Fruit fly (Drosophila melanogaster) whole organism, embryonic: ENCODE results near the gene CG34310.

ENCODE experiments used
- CG10274 ChIP-seq: fragments of 200-800 bp; sonication (Bioruptor generic); optimal IDR thresholded peaks from 3 replicates; lab custom pipeline; 2017; ENCODE audit warnings: missing biosample characterization, mild to moderate bottlenecking, missing genetic modification characterization
- CG11696 ChIP-seq: fragments of 200-800 bp; sonication (Bioruptor generic); IDR thresholded peaks from 2 replicates; pipeline ENCODE4 v1.3.6; 2022; ENCODE audit warnings: missing biosample characterization, missing genetic modification characterization
- CG12104 ChIP-seq: fragments of 200-800 bp; sonication (Bioruptor generic); optimal IDR thresholded peaks from 3 replicates; lab custom pipeline; 2016; ENCODE audit warnings: missing biosample characterization, missing genetic modification characterization
- CG12155 ChIP-seq: fragments of 200-800 bp; sonication (Bioruptor generic); optimal IDR thresholded peaks from 3 replicates; lab custom pipeline; 2016; ENCODE audit warnings: missing biosample characterization, missing genetic modification characterization
- CG1233 ChIP-seq: fragments of 200-800 bp; sonication (Bioruptor generic); optimal IDR thresholded peaks from 4 replicates; lab custom pipeline; 2018; ENCODE audit warnings: missing biosample characterization, mild to moderate bottlenecking, missing genetic modification characterization
- CG12744 ChIP-seq: fragments of 200-800 bp; sonication (Bioruptor generic); optimal IDR thresholded peaks from 2 replicates; lab custom pipeline; 2016; ENCODE audit warnings: missing biosample characterization, missing genetic modification characterization
- CG13624 ChIP-seq: fragments of 200-800 bp; sonication (Bioruptor generic); optimal IDR thresholded peaks from 2 replicates; lab custom pipeline; 2016; ENCODE audit warnings: missing biosample characterization, missing genetic modification characterization
- CG14860 ChIP-seq: fragments of 200-800 bp; sonication (Bioruptor generic); IDR thresholded peaks from 3 replicates; pipeline ENCODE4 v1.3.6; 2022; ENCODE audit warnings: missing biosample characterization, missing genetic modification characterization; ENCODE audit not compliant: partially characterized antibody
- CG14965 ChIP-seq: fragments of 200-800 bp; sonication (Bioruptor generic); optimal IDR thresholded peaks from 2 replicates; lab custom pipeline; 2016; ENCODE audit warnings: missing biosample characterization, missing genetic modification characterization, borderline replicate concordance
- CG15073 ChIP-seq: fragments of 200-800 bp; sonication (Bioruptor generic); optimal IDR thresholded peaks from 2 replicates; lab custom pipeline; 2016; ENCODE audit warnings: missing biosample characterization, missing genetic modification characterization
- CG16779 ChIP-seq: fragments of 200-800 bp; sonication (Bioruptor generic); IDR thresholded peaks from 2 replicates; pipeline ENCODE4 v1.3.6; 2022; ENCODE audit warnings: missing biosample characterization, missing genetic modification characterization
- CG18262 ChIP-seq: fragments of 200-800 bp; optimal IDR thresholded peaks from 3 replicates; lab custom pipeline; 2019; ENCODE audit warnings: missing biosample characterization, mild to moderate bottlenecking, missing genetic modification characterization, moderate library complexity
- CG32772 ChIP-seq: fragments of 200-800 bp; sonication (Bioruptor generic); IDR thresholded peaks from 2 replicates; pipeline ENCODE4 v1.3.6; 2022; ENCODE audit warnings: missing biosample characterization, missing genetic modification characterization
- CG4854 ChIP-seq: fragments of 200-800 bp; sonication (Bioruptor generic); optimal IDR thresholded peaks from 2 replicates; lab custom pipeline; 2016; ENCODE audit warnings: missing biosample characterization, missing genetic modification characterization, inconsistent platforms
- CG8089 ChIP-seq: fragments of 200-800 bp; sonication (Bioruptor generic); optimal IDR thresholded peaks from 3 replicates; lab custom pipeline; 2016; ENCODE audit warnings: missing biosample characterization, missing genetic modification characterization
- CG8765 ChIP-seq: fragments of 200-800 bp; sonication (Bioruptor generic); IDR thresholded peaks from 2 replicates; pipeline ENCODE4 v1.3.6; 2022; ENCODE audit warnings: missing biosample characterization, missing genetic modification characterization
- CG9215 ChIP-seq: fragments of 200-800 bp; sonication (Bioruptor generic); IDR thresholded peaks from 2 replicates; pipeline ENCODE4 v1.3.6; 2022; ENCODE audit warnings: missing biosample characterization, missing genetic modification characterization
- D19B ChIP-seq: fragments of 200-800 bp; sonication (Bioruptor generic); optimal IDR thresholded peaks from 2 replicates; lab custom pipeline; 2017; ENCODE audit warnings: missing biosample characterization, mild to moderate bottlenecking, missing genetic modification characterization
- Fer1 ChIP-seq: fragments of 200-800 bp; sonication (Bioruptor generic); optimal IDR thresholded peaks from 2 replicates; lab custom pipeline; 2017; ENCODE audit warnings: missing biosample characterization, mild to moderate bottlenecking, missing genetic modification characterization
- Mrtf ChIP-seq: fragments of 200-800 bp; sonication (Bioruptor generic); IDR thresholded peaks from 3 replicates; pipeline ENCODE4 v1.3.6; 2022; ENCODE audit warnings: missing biosample characterization, missing genetic modification characterization
- Opbp ChIP-seq: fragments of 200-800 bp; sonication (Bioruptor generic); IDR thresholded peaks from 3 replicates; pipeline ENCODE4 v1.3.6; 2022; ENCODE audit warnings: missing biosample characterization, missing genetic modification characterization; ENCODE audit not compliant: partially characterized antibody
- Ravus ChIP-seq: fragments of 200-800 bp; sonication (Bioruptor generic); IDR thresholded peaks from 2 replicates; pipeline ENCODE4 v1.3.6; 2022; ENCODE audit warnings: missing biosample characterization, missing genetic modification characterization
- Six4 ChIP-seq: fragments of 200-800 bp; sonication (Bioruptor generic); optimal IDR thresholded peaks from 2 replicates; lab custom pipeline; 2016; ENCODE audit warnings: missing biosample characterization, missing genetic modification characterization
- ac ChIP-seq: fragments of 200-800 bp; sonication (Bioruptor generic); optimal IDR thresholded peaks from 3 replicates; lab custom pipeline; 2017; ENCODE audit warnings: missing biosample characterization, mild to moderate bottlenecking, missing genetic modification characterization
- cad ChIP-seq: fragments of >200 bp; optimal IDR thresholded peaks from 2 replicates; lab custom pipeline; 2017; ENCODE audit warnings: missing biosample characterization, missing genetic modification characterization
- cg ChIP-seq: fragments of 200-800 bp; sonication (Bioruptor generic); optimal IDR thresholded peaks from 3 replicates; lab custom pipeline; 2019; ENCODE audit warnings: missing biosample characterization, mild to moderate bottlenecking, missing genetic modification characterization, moderate library complexity
- chm ChIP-seq: fragments of 200-800 bp; sonication (Bioruptor generic); IDR thresholded peaks from 2 replicates; pipeline ENCODE4 v1.3.6; 2022; ENCODE audit warnings: missing biosample characterization, missing genetic modification characterization
- ci ChIP-seq: fragments of 200-800 bp; sonication (Bioruptor generic); IDR thresholded peaks from 3 replicates; pipeline ENCODE4 v1.3.6; 2022; ENCODE audit warnings: missing biosample characterization, missing genetic modification characterization
- dan ChIP-seq: fragments of 200-800 bp; sonication (Bioruptor generic); IDR thresholded peaks from 2 replicates; pipeline ENCODE4 v1.3.6; 2022; ENCODE audit warnings: missing biosample characterization, missing genetic modification characterization
- dati ChIP-seq: fragments of 200-800 bp; sonication (Bioruptor generic); IDR thresholded peaks from 2 replicates; pipeline ENCODE4 v1.3.6; 2022; ENCODE audit warnings: missing biosample characterization, missing genetic modification characterization
- dysf ChIP-seq: fragments of 200-800 bp; sonication (Bioruptor generic); IDR thresholded peaks from 3 replicates; pipeline ENCODE4 v1.3.6; 2022; ENCODE audit warnings: missing biosample characterization, missing genetic modification characterization
- fd102C ChIP-seq: fragments of 200-800 bp; sonication (Bioruptor generic); optimal IDR thresholded peaks from 2 replicates; lab custom pipeline; 2018; ENCODE audit warnings: missing biosample characterization, mild to moderate bottlenecking, missing genetic modification characterization, moderate library complexity
- fd96Cb ChIP-seq: fragments of 200-800 bp; sonication (Bioruptor generic); optimal IDR thresholded peaks from 2 replicates; lab custom pipeline; 2018; ENCODE audit warnings: missing biosample characterization, mild to moderate bottlenecking, missing genetic modification characterization, moderate library complexity
- fu2 ChIP-seq: fragments of 200-800 bp; sonication (Bioruptor generic); optimal IDR thresholded peaks from 2 replicates; lab custom pipeline; 2016; ENCODE audit warnings: missing biosample characterization, missing genetic modification characterization
- hkb ChIP-seq, 2 experiments: fragments of 200-800 bp in 1 of 2; fragments of >200 bp in 1 of 2; sonication (Bioruptor generic) in 1 of 2; IDR thresholded peaks in 1 of 2; optimal IDR thresholded peaks in 1 of 2; 2 replicates each; pipeline versions ENCODE4 v1.3.6 to Lab custom; 2017 to 2022; ENCODE audit warnings: missing biosample characterization in 1 of 2, missing genetic modification characterization in 1 of 2
- insv ChIP-seq, 2 experiments: fragments of 200-800 bp; sonication (Bioruptor generic); optimal IDR thresholded peaks; 3 replicates each; lab custom pipeline; 2016 to 2018; ENCODE audit warnings: missing biosample characterization in 2 of 2, missing genetic modification characterization in 2 of 2
- kay ChIP-seq: fragments of 200-800 bp; sonication (Bioruptor generic); optimal IDR thresholded peaks from 2 replicates; lab custom pipeline; 2016; ENCODE audit warnings: missing biosample characterization, missing genetic modification characterization
- mam ChIP-seq: fragments of 200-800 bp; sonication (Bioruptor generic); optimal IDR thresholded peaks from 3 replicates; lab custom pipeline; 2016; ENCODE audit warnings: missing biosample characterization, missing genetic modification characterization
- nerfin-1 ChIP-seq: fragments of 200-800 bp; sonication (Bioruptor generic); optimal IDR thresholded peaks from 3 replicates; lab custom pipeline; 2019; ENCODE audit warnings: missing biosample characterization, mild to moderate bottlenecking, missing genetic modification characterization, moderate library complexity
- otp ChIP-seq: fragments of 200-800 bp; sonication (Bioruptor generic); IDR thresholded peaks from 3 replicates; pipeline ENCODE4, ENCODE4 v1.3.6; 2022; ENCODE audit warnings: missing biosample characterization, missing genetic modification characterization
- pnt ChIP-seq: fragments of 200-800 bp; sonication (Bioruptor generic); optimal IDR thresholded peaks from 3 replicates; lab custom pipeline; 2016; ENCODE audit warnings: missing biosample characterization, missing genetic modification characterization
- psq ChIP-seq: fragments of 200-800 bp; sonication (Bioruptor generic); optimal IDR thresholded peaks from 2 replicates; lab custom pipeline; 2017; ENCODE audit warnings: missing biosample characterization, missing genetic modification characterization
- pum ChIP-seq: fragments of 200-800 bp; sonication (Bioruptor generic); optimal IDR thresholded peaks from 2 replicates; lab custom pipeline; 2016; ENCODE audit warnings: missing biosample characterization, missing genetic modification characterization
- repo ChIP-seq: fragments of 200-800 bp; sonication (Bioruptor generic); optimal IDR thresholded peaks from 2 replicates; lab custom pipeline; 2016; ENCODE audit warnings: missing biosample characterization, missing genetic modification characterization
- row ChIP-seq: fragments of 200-800 bp; sonication (Bioruptor generic); IDR thresholded peaks from 3 replicates; pipeline ENCODE4 v1.3.6; 2022; ENCODE audit warnings: missing biosample characterization, missing genetic modification characterization
- sqz ChIP-seq: fragments of 200-800 bp; sonication (Bioruptor generic); optimal IDR thresholded peaks from 3 replicates; lab custom pipeline; 2018; ENCODE audit warnings: missing biosample characterization, mild to moderate bottlenecking, missing genetic modification characterization
- ssp ChIP-seq: fragments of 200-800 bp; sonication (Bioruptor generic); IDR thresholded peaks from 2 replicates; pipeline ENCODE4 v1.3.6; 2022; ENCODE audit warnings: missing biosample characterization, missing genetic modification characterization
- trem ChIP-seq: fragments of 200-800 bp; optimal IDR thresholded peaks from 3 replicates; lab custom pipeline; 2019; ENCODE audit warnings: missing biosample characterization, mild to moderate bottlenecking, missing genetic modification characterization, moderate library complexity
- ttk ChIP-seq: fragments of 200-800 bp; sonication (Bioruptor generic); IDR thresholded peaks from 2 replicates; pipeline ENCODE4 v2.1.2; 2022; ENCODE audit warnings: missing biosample characterization, missing genetic modification characterization

The CG34310 gene

DNA sequence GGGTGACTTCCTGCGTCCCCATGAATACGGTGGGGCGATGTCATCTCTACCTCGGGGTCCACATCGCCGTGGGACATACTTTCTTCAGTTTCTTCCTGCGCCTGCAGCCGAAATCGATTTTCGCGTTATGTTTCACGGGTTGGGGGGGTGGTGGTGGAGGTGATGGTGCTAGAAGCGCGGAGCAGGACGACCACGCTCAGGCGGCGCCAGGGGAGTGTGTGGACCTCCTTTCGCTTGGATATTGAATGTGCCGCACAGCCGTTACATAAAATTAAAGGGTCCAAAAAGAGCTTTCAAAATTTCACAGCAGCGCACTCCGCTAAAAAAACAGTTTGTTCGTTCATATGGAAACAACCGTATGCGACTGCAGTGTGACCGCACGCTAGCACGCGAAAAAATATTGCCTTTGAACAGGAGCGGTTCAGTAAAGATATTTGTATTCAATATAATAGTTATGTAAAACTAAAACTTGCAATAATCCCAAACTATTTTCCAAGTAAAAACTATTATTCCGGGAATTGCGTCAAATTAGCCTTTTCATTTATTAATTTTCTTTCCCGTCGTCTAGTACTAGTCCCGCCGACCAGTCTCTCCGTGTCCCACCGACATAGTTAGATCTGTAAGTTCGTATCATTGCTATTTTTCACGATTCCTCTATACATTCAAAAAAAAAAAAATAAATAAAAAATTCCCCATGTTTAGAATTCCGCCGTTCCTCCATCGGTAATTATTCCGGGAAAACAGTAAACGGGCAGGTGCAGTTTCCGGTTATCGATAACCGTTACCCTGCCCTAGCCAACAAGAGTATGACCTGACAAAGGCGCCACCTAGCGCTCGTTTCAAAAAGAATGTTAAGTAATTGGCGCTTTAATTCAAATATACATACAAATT lies 20.8 kb downstream of the CG34310 start, which contains the start of gene Nhe3 (continued):
- TF ChIP-seq chm (GFP tag; lab: Robert Waterston, UW) = 0 out of 2 replicates have a peak, but pooled peaks have one; percentile 74
- TF ChIP-seq otp = peak; percentile 74
- TF ChIP-seq Opbp (GFP tag; lab: Robert Waterston, UW) = peak; percentile 64
- peak; percentile 36 for TF ChIP-seq CG10274 (GFP tag; lab: Kevin White, UChicago)
- peak; percentile 95 for TF ChIP-seq row
- no peak for TF ChIP-seq cad
- TF ChIP-seq cg (GFP tag; lab: Kevin White, UChicago) = no peak
- TF ChIP-seq CG1233 (GFP tag; lab: Kevin White, UChicago) = peak; percentile 73
- peak; percentile 78 for TF ChIP-seq Fer1 (GFP tag; lab: Kevin White, UChicago)
- TF ChIP-seq dati (GFP tag; lab: Robert Waterston, UW) = peak; percentile 36; the same call in 1 of the 2 replicates
- peak; percentile 87 for TF ChIP-seq mam (GFP tag; lab: Kevin White, UChicago)
- TF ChIP-seq sqz (GFP tag; lab: Kevin White, UChicago) = peak; percentile 74
- peak; percentile 79 for TF ChIP-seq CG12155 (GFP tag; lab: Kevin White, UChicago)
- peak; percentile 77 for TF ChIP-seq CG9215
- TF ChIP-seq CG14860 (GFP tag; lab: Robert Waterston, UW) = peak; percentile 52; the same call in 2 of the 3 replicates
- peak; percentile 65; the same call in 2 of the 3 replicates for TF ChIP-seq Mrtf (GFP tag; lab: Robert Waterston, UW)
- peak; percentile 73 for TF ChIP-seq CG12104 (GFP tag; lab: Kevin White, UChicago)
- peak; percentile 84 for TF ChIP-seq CG32772 (GFP tag; lab: Robert Waterston, UW)
- peak; percentile 83 for TF ChIP-seq ci (GFP tag; lab: Robert Waterston, UW)
- peak; percentile 78 for TF ChIP-seq ttk (GFP tag; lab: Robert Waterston, UW)
- peak; percentile 34 for TF ChIP-seq hkb (optimal IDR thresholded peaks at IDR 0.05; lab: Kevin White, UChicago)
- TF ChIP-seq hkb (GFP tag; IDR thresholded peaks at IDR 0.05; lab: Robert Waterston, UW) = peak; percentile 82
- 0 out of 2 replicates have a peak, but pooled peaks have one; percentile 30 for TF ChIP-seq CG11696
- peak; percentile 45 for TF ChIP-seq Ravus (GFP tag; lab: Robert Waterston, UW)
- peak; percentile 57 for TF ChIP-seq pnt (GFP tag; lab: Kevin White, UChicago)
- no peak for TF ChIP-seq ac
- peak; percentile 78 for TF ChIP-seq CG18262 (tag; lab: Kevin White, UChicago)
- TF ChIP-seq CG8765 = no peak
- TF ChIP-seq CG4854 (GFP tag; lab: Kevin White, UChicago) = peak; percentile 62
- TF ChIP-seq CG15073 (GFP tag; lab: Kevin White, UChicago) = no peak
- peak; percentile 64 for TF ChIP-seq Six4 (GFP tag; lab: Kevin White, UChicago)
- TF ChIP-seq ssp (GFP tag; lab: Robert Waterston, UW) = peak; percentile 66
- TF ChIP-seq repo (GFP tag; lab: Kevin White, UChicago) = peak; percentile 67
- 0 out of 2 replicates have a peak, but pooled peaks have one; percentile 19 for TF ChIP-seq dan (GFP tag; lab: Robert Waterston, UW)
- peak; percentile 74 for TF ChIP-seq kay (GFP tag; lab: Kevin White, UChicago)
- no peak for TF ChIP-seq fd102C (GFP tag; lab: Kevin White, UChicago)
- peak; percentile 60 for TF ChIP-seq nerfin-1 (tag; lab: Kevin White, UChicago)
- peak; percentile 78 for TF ChIP-seq pum (GFP tag; lab: Kevin White, UChicago)
- TF ChIP-seq dysf (GFP tag; lab: Robert Waterston, UW) = peak; percentile 85
- peak; percentile 65 for TF ChIP-seq D19B
- peak; percentile 71 for TF ChIP-seq CG12744 (GFP tag; lab: Kevin White, UChicago)
- TF ChIP-seq CG8089 (GFP tag; lab: Kevin White, UChicago) = peak; percentile 51
- peak; percentile 80 for TF ChIP-seq CG13624 (GFP tag; lab: Kevin White, UChicago)
- peak; percentile 39 for TF ChIP-seq psq
- peak; percentile 78 for TF ChIP-seq fu2 (GFP tag; lab: Kevin White, UChicago)
- peak; percentile 57; the same call in 1 of the 2 replicates for TF ChIP-seq CG16779 (GFP tag; lab: Robert Waterston, UW)
- TF ChIP-seq trem (tag; lab: Kevin White, UChicago) = peak; percentile 73
- peak; percentile 36 for TF ChIP-seq CG14965 (GFP tag; lab: Kevin White, UChicago)
- TF ChIP-seq insv (GFP tag; optimal IDR thresholded peaks at IDR 0.05; lab: Kevin White, UChicago) = peak in 1 of 2 experiments; percentile 29
- TF ChIP-seq fd96Cb (tag; lab: Kevin White, UChicago) = peak; percentile 77
